Fruit fly (Drosophila melanogaster) whole organism, adult: Measurements from ENCODE around the gene CG5653.

Experiments
- CG11617 ChIP-seq: fragments of 200-800 bp; sonication (Bioruptor generic); optimal IDR thresholded peaks from 2 replicates; lab custom pipeline; 2017; ENCODE audit warnings: mild to moderate bottlenecking, missing biosample characterization, missing genetic modification reagents, missing genetic modification characterization
- CG12768 ChIP-seq: fragments of 200-800 bp; sonication (Bioruptor generic); optimal IDR thresholded peaks from 2 replicates; lab custom pipeline; 2017; ENCODE audit warnings: missing biosample characterization, missing genetic modification characterization, mild to moderate bottlenecking, moderate library complexity, missing genetic modification reagents
- CG14711 ChIP-seq: fragments of 200-800 bp; sonication (Bioruptor generic); optimal IDR thresholded peaks from 2 replicates; lab custom pipeline; 2018; ENCODE audit warnings: missing biosample characterization, mild to moderate bottlenecking, missing genetic modification characterization, moderate library complexity
- CG1620 ChIP-seq: fragments of 200-800 bp; sonication (Bioruptor generic); optimal IDR thresholded peaks from 2 replicates; lab custom pipeline; 2016; ENCODE audit warnings: missing biosample characterization, missing genetic modification characterization
- CG33017 ChIP-seq: fragments of 200-800 bp; sonication (Bioruptor generic); optimal IDR thresholded peaks from 2 replicates; lab custom pipeline; 2018; ENCODE audit warnings: missing biosample characterization, mild to moderate bottlenecking, missing genetic modification characterization, moderate library complexity
- CG5204 ChIP-seq: fragments of 200-800 bp; sonication (Bioruptor generic); optimal IDR thresholded peaks from 2 replicates; lab custom pipeline; 2016; ENCODE audit warnings: missing biosample characterization, missing genetic modification characterization
- CG7045 ChIP-seq: fragments of 200-800 bp; sonication (Bioruptor generic); optimal IDR thresholded peaks from 2 replicates; lab custom pipeline; 2017; ENCODE audit warnings: missing biosample characterization, mild to moderate bottlenecking, missing genetic modification characterization
- CG7101 ChIP-seq: fragments of 200-800 bp; sonication (Bioruptor generic); optimal IDR thresholded peaks from 2 replicates; lab custom pipeline; 2018; ENCODE audit warnings: missing biosample characterization, mild to moderate bottlenecking, missing genetic modification characterization, moderate library complexity
- Clk ChIP-seq: fragments of 200-800 bp; sonication (Bioruptor generic); optimal IDR thresholded peaks from 2 replicates; lab custom pipeline; 2017; ENCODE audit warnings: missing biosample characterization, missing genetic modification characterization
- Crg-1 ChIP-seq: fragments of 200-800 bp; sonication (Bioruptor generic); optimal IDR thresholded peaks from 2 replicates; lab custom pipeline; 2016; ENCODE audit warnings: missing biosample characterization, missing genetic modification characterization
- Hr96 ChIP-seq: fragments of 200-800 bp; sonication (Bioruptor generic); optimal IDR thresholded peaks from 2 replicates; lab custom pipeline; 2016; ENCODE audit warnings: missing biosample characterization, missing genetic modification characterization
- Mnt ChIP-seq: fragments of 200-800 bp; sonication (Bioruptor generic); optimal IDR thresholded peaks from 2 replicates; lab custom pipeline; 2016; ENCODE audit warnings: missing biosample characterization, mild to moderate bottlenecking, missing genetic modification characterization
- bab1 ChIP-seq: fragments of 200-800 bp; sonication (Bioruptor generic); optimal IDR thresholded peaks from 3 replicates; lab custom pipeline; 2019; ENCODE audit warnings: missing biosample characterization, mild to moderate bottlenecking, missing genetic modification characterization, moderate library complexity
- cic ChIP-seq: fragments of 200-800 bp; sonication (Bioruptor generic); optimal IDR thresholded peaks from 2 replicates; lab custom pipeline; 2017; ENCODE audit warnings: missing biosample characterization, mild to moderate bottlenecking, missing genetic modification characterization, moderate library complexity
- cnc ChIP-seq, 2 experiments: fragments of >200 bp; optimal IDR thresholded peaks; 2 replicates each; lab custom pipeline; 2017
- kay ChIP-seq: fragments of 200-800 bp; sonication (Bioruptor generic); peaks from one replicate; lab custom pipeline; 2016; ENCODE audit warnings: missing biosample characterization, missing genetic modification characterization, borderline replicate concordance
- ovo ChIP-seq: fragments of 200-800 bp; sonication (Bioruptor generic); optimal IDR thresholded peaks from 2 replicates; lab custom pipeline; 2016; ENCODE audit warnings: missing biosample characterization, missing genetic modification characterization
- pad ChIP-seq: fragments of 200-800 bp; sonication (Bioruptor generic); optimal IDR thresholded peaks from 3 replicates; lab custom pipeline; 2017; ENCODE audit warnings: missing biosample characterization, missing genetic modification characterization, mild to moderate bottlenecking, moderate library complexity, missing genetic modification reagents
- tj ChIP-seq: fragments of 200-800 bp; sonication (Bioruptor generic); optimal IDR thresholded peaks from 3 replicates; lab custom pipeline; 2017; ENCODE audit warnings: missing biosample characterization, mild to moderate bottlenecking, missing genetic modification characterization, moderate library complexity
- toe ChIP-seq: fragments of 200-800 bp; sonication (Bioruptor generic); optimal IDR thresholded peaks from 2 replicates; lab custom pipeline; 2016; ENCODE audit warnings: missing biosample characterization, missing genetic modification characterization

The CG5653 gene

DNA sequence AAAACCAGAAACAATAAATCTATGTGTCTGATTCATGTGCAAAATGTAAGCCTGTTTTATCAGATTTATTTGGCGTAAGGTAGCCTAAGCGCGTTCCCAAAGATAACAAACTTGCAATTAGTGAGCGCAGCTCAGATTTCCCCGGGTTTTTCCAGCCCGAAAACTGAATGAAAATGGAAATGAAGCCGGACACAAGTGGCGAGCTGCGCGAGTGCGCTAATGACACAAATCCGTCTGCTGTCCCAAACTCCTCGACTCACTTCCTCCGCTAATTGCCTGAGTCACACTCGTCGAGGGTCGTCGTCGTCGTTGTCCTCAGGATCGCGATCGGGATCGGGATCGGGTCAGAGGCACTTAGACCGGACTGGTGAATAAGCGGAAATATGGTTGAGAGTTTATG is 36.4 kb upstream of the CG5653 start:
- TF ChIP-seq cnc (optimal IDR thresholded peaks at IDR 0.05; lab: Kevin White, UChicago) (no peak), Crg-1 (GFP tag; lab: Kevin White, UChicago) (no peak), cic (no peak), CG7045 (GFP tag; lab: Kevin White, UChicago) (no peak), CG33017 (no peak), Hr96 (GFP tag; lab: Kevin White, UChicago) (no peak)

DNA sequence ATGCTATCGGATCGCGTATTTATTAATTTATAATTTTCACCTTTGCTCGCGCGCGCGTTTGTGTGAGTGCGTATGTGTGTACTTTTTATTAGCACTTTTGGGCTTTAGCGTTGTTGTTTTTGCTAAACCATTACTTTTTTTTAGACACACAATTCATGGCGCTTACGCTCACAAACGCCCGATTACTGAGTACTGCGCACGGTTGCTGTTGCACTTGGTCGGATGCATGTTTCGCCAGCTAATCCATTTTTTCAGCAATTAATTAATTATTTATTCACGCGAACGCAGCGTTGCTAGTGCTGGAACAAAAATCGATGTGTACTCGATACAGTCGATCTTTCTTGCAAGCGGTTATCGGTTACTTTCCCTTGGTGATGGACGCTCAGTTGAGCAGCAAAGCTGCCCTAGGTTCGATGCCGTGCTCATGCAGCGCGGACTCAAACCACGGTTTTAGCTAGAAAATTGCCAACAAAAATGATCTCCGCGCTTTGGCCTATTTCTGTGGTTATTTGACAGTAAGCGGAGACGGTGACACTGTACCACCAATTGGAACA is 31.6 kb upstream of the CG5653 start, which contains the start of the genes smg and CG5087:
Gene smg, minus strand, starts transcription at position 304 of the 554 bp plus-strand sequence.
Gene CG5087, plus strand, starts transcription at position 499 of the 554 bp plus-strand sequence.
- TF ChIP-seq tj (GFP tag; lab: Kevin White, UChicago) = peak; percentile 17
- no peak for TF ChIP-seq kay (GFP tag; lab: Kevin White, UChicago)
- TF ChIP-seq cnc (optimal IDR thresholded peaks at IDR 0.05; lab: Kevin White, UChicago) = no peak
- TF ChIP-seq CG7045 (GFP tag; lab: Kevin White, UChicago) = no peak
- TF ChIP-seq Clk (GFP tag; lab: Kevin White, UChicago) = no peak
- peak; percentile 6 for TF ChIP-seq CG14711 (tag; lab: Kevin White, UChicago)
- TF ChIP-seq bab1 = peak; percentile 74
- peak; percentile 55 for TF ChIP-seq Mnt (GFP tag; lab: Kevin White, UChicago)
- no peak for TF ChIP-seq Hr96 (GFP tag; lab: Kevin White, UChicago)
- peak; percentile 62 for TF ChIP-seq CG1620 (GFP tag; lab: Kevin White, UChicago)
- no peak for TF ChIP-seq Crg-1 (GFP tag; lab: Kevin White, UChicago)
- no peak for TF ChIP-seq pad (GFP tag; lab: Kevin White, UChicago)
- TF ChIP-seq CG11617 (GFP tag; lab: Kevin White, UChicago) = peak; percentile 4
- TF ChIP-seq CG7101 (tag; lab: Kevin White, UChicago) = no peak
- peak; percentile 46 for TF ChIP-seq toe
- no peak for TF ChIP-seq CG33017
- TF ChIP-seq CG12768 (GFP tag; lab: Kevin White, UChicago) = no peak
- TF ChIP-seq cic = no peak
- TF ChIP-seq ovo (GFP tag; lab: Kevin White, UChicago) = peak; percentile 57
- no peak for TF ChIP-seq CG5204

DNA sequence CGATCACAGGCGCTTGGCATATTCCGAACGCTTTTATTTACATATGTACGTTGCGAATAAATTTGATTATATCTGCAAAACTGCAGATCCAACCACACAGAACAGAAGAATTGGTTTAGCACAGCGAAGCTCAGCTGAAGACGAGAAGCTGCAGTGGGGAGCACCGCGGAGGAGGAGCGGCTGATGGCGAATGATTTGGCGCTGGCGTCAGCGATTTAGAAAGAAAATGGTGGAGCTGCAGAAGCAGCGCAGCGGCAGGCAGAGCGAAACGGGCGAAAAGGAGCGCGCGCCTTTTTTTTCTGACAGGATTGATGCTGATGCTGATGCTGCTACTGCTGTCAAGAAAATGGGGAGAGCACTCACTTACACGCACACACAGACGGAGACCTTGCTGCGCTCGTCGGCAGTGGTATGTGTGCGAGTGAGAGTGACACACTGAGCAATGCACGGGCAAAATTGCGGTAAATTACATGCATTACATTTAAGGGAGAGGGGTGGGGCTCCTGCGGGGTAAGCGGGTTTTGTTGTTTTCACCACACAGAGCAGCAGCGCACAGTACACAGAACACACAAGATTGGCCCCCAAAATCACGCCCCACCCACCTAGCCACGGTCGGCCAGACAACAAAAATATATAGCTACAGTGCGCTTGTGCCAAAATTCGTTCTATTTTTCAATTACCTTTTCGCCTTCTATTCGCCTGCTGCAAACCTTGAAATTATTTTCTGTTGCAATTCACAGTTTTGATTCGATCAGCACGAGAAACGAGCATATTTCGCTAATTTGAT is 30.9 kb upstream of the CG5653 start:
- TF ChIP-seq CG14711 (tag; lab: Kevin White, UChicago) (no peak), pad (GFP tag; lab: Kevin White, UChicago) (peak; percentile 99), CG11617 (GFP tag; lab: Kevin White, UChicago) (peak; percentile 55), bab1 (no peak), ovo (GFP tag; lab: Kevin White, UChicago) (peak; percentile 85), kay (GFP tag; lab: Kevin White, UChicago) (no peak), tj (GFP tag; lab: Kevin White, UChicago) (peak; percentile 91), cic (peak; percentile 42), Crg-1 (GFP tag; lab: Kevin White, UChicago) (no peak), CG12768 (GFP tag; lab: Kevin White, UChicago) (peak; percentile 49)

DNA sequence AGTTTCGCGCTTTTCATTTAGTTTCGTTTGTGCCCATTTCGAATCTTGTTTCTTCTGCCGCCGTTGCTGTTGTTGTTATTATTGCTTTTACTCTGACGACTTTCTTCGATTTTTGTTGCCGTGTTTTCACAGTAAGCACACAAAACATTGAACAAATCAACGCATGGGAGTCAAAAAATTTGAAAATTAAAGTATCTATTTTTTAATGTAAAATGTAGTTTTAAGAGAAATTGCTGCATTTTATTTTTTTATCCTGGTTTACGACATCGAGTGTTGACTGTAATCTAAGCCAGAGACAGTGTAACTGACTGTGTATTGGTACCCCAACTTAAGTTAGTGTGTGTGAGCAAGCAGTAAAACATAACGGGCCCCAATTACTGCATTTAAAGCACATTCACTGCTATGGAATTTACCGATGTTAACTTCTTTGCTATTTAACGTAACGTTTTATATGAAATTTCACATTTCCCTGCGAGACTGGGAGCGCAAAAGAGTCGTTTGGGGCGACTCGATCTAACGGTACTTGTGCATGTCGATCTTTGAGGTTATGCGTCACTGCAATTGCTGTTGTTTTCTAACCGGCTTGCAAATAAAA is 30.1 kb upstream of the CG5653 start:
- TF ChIP-seq CG11617 (GFP tag; lab: Kevin White, UChicago) (peak; percentile 64), cic (no peak), cnc (optimal IDR thresholded peaks at IDR 0.05; lab: Kevin White, UChicago) (no peak), CG1620 (GFP tag; lab: Kevin White, UChicago) (peak; percentile 74), CG12768 (GFP tag; lab: Kevin White, UChicago) (peak; percentile 59), ovo (GFP tag; lab: Kevin White, UChicago) (peak; percentile 96), Crg-1 (GFP tag; lab: Kevin White, UChicago) (peak; percentile 37), Hr96 (GFP tag; lab: Kevin White, UChicago) (no peak), Clk (GFP tag; lab: Kevin White, UChicago) (peak; percentile 51), toe (no peak), CG14711 (tag; lab: Kevin White, UChicago) (peak; percentile 89), CG33017 (peak; percentile 90), pad (GFP tag; lab: Kevin White, UChicago) (peak; percentile 80), CG7045 (GFP tag; lab: Kevin White, UChicago) (peak; percentile 64), kay (GFP tag; lab: Kevin White, UChicago) (no peak), Mnt (GFP tag; lab: Kevin White, UChicago) (peak; percentile 57), bab1 (peak; percentile 96), tj (GFP tag; lab: Kevin White, UChicago) (peak; percentile 33), CG5204 (no peak), CG7101 (tag; lab: Kevin White, UChicago) (peak; percentile 90)

DNA sequence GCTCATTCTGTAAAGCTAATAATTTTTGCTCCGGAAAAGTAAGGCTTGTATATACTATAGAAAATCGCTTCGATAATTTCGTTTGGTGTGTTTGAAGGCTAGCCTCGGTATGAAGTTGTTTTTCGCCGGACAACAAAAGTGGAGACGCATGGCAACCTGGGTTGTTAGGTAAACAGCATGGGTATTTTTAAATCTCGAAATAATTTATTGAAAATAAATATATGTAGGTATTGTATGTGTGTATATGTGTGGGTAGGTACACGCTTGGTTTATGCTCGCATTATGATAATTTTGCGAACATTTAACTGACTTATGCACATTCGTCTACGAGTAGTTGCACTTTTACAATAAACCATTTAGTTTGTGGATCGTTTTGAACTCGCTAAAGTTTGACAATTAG is 24.0 kb upstream of the CG5653 start, which contains the start of gene CG5280:
Gene CG5280, minus strand, starts transcription at position 101 of the 400 bp plus-strand sequence.
- no peak for TF ChIP-seq Crg-1 (GFP tag; lab: Kevin White, UChicago)
- peak; percentile 76 for TF ChIP-seq kay (GFP tag; lab: Kevin White, UChicago)
- no peak for TF ChIP-seq CG14711 (tag; lab: Kevin White, UChicago)
- no peak for TF ChIP-seq cnc (optimal IDR thresholded peaks at IDR 0.05; lab: Kevin White, UChicago)
- no peak for TF ChIP-seq CG11617 (GFP tag; lab: Kevin White, UChicago)
- no peak for TF ChIP-seq Mnt (GFP tag; lab: Kevin White, UChicago)
